Fruit fly (Drosophila melanogaster): ENCODE data around the gene Marf.

Gene Marf

DNA sequence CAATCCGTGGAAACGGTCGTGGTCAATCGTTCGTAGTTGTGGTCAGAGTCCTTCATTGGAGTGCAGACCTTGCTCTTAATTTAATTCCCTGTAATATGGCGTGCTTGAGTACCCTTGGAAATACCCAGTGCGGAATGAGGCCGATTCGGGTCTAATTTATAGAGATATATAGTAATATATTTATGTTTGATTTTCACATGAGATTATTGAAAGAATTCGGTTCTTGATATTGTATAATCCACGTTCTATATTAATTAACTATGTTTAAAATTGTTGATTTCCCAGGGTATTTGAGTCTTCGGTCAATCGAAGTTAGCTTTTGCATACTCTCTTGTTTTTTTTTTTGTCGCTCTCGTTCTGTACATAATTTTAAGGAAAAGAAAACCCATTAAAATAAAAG lies 22.4 kb upstream of the Marf start:
- TF ChIP-seq ttk (optimal IDR thresholded peaks at IDR 0.05) (no peak), psq (optimal IDR thresholded peaks at IDR 0.05) (no peak), Sin3A (optimal IDR thresholded peaks at IDR 0.05) (no peak), insv (optimal IDR thresholded peaks at IDR 0.05) (no peak), h (optimal IDR thresholded peaks at IDR 0.05) (no peak), Myc (optimal IDR thresholded peaks at IDR 0.05) (no peak)

DNA sequence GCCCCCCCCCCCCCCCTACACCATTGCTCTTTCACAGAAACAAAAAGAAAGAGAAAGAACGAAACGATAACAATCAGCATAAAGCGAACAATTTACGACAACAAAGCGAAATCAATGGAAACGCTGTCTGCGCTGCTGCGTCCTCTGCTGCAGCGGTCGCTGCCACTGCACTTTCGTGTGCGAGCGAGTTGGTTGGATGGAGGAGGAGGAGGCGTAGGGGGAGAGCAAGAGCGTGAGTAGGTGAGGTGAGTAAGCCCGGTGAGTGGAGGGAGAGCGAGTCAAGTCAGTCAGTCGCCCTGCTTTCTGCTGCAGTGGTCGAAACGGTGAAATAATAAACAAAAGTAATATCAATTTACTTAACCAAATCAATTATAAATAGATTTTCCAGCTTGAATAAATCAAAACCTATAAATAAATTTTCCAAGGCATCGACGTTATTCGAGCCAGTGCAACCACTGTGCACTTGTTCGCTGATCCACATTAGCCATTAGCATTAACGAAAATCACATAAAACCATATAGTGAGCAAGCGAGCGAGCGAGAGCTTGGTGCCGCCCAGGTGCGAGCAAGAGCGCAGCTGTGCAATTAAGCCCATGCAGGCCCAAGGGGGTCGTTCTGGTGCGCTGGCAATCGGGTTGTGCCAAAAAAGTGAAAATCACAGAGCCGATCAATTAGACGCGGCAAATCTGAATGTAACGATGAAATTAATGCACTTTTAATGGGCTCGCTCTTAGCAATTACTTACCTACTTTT lies 21.8 kb upstream of the Marf start:
- TF ChIP-seq h (optimal IDR thresholded peaks at IDR 0.05) (no peak), insv (optimal IDR thresholded peaks at IDR 0.05) (no peak), ttk (optimal IDR thresholded peaks at IDR 0.05) (no peak), psq (optimal IDR thresholded peaks at IDR 0.05) (no peak), Myc (optimal IDR thresholded peaks at IDR 0.05) (no peak), Sin3A (optimal IDR thresholded peaks at IDR 0.05) (no peak)

DNA sequence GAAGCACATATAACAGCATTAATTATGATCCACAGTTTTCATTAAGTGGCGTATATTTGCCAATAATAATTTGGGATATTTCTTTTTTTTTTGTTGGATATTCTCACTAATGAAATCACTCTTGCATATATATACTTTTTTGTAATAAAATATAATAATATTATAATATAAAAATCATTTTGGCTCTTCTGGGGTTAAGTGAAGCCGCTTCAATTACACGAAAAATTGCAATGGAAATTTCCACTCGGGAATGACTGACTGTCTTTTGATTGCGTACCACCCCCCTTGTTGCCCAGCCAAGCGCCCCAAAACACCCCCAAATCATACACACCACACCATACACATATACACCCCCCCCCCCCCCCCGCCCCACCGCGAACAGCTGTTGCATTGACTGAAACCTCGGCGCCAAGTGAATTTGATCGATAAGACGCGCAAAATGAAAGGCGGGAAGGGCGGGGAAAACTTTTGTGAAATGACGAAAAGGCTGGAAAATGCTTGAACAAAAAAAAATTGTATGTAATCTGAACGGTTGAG lies 21.1 kb upstream of the Marf start:
- TF ChIP-seq psq (optimal IDR thresholded peaks at IDR 0.05) (no peak), Myc (optimal IDR thresholded peaks at IDR 0.05) (no peak), Sin3A (optimal IDR thresholded peaks at IDR 0.05) (no peak), h (optimal IDR thresholded peaks at IDR 0.05) (no peak), insv (optimal IDR thresholded peaks at IDR 0.05) (no peak), ttk (optimal IDR thresholded peaks at IDR 0.05) (no peak)

DNA sequence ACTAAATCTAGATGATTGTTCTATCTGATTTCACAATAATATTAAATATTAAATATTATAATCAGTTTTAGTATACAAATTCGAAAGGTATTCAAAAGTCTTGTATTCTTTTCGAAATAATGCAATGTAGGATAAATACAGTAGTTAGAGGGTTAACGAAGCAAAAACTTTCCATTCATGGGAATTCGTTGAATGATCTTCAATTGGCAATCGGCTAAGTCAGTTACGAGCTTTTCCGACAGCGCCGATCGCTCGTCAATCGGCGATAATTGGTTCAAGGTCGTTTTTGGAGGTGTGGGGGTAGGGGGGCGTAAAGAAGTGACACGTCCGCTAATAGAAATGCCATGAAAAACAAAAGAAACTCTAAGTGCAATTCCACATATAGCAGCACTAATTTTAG lies 19.6 kb upstream of the Marf start:
- TF ChIP-seq Myc (optimal IDR thresholded peaks at IDR 0.05) = no peak
- TF ChIP-seq psq (optimal IDR thresholded peaks at IDR 0.05) = no peak
- TF ChIP-seq h (optimal IDR thresholded peaks at IDR 0.05) = no peak
- TF ChIP-seq ttk (optimal IDR thresholded peaks at IDR 0.05) = no peak
- no peak for TF ChIP-seq Sin3A (optimal IDR thresholded peaks at IDR 0.05)
- TF ChIP-seq insv (optimal IDR thresholded peaks at IDR 0.05) = no peak

DNA sequence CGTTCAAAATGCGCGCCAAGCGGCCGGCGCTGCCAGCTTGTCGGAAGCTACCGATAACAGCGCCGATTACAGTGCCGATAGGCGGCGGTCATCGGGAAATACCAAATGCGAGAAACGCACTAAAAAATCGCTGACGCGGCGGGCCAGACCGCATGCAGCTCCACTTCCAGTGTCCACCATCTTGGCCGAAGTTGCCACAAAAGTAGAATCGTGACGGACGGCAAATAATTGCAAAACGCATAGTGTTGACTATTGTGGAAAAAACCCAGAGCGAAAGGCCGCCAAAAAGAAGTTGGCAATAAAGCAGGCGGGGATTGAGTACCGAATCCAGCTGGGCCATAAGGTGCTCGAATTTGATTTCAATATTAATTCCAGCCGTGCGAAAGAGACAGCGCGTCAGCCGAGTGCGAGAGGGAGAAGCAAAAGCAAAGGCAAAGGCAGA lies 18.8 kb upstream of the Marf start, which contains the start of gene CG3847:
Gene CG3847 (plus strand): TSS at position 178 of the 442 bp plus-strand sequence.
- TF ChIP-seq psq (optimal IDR thresholded peaks at IDR 0.05) (no peak), insv (optimal IDR thresholded peaks at IDR 0.05) (no peak), ttk (optimal IDR thresholded peaks at IDR 0.05) (no peak), h (optimal IDR thresholded peaks at IDR 0.05) (no peak), Myc (optimal IDR thresholded peaks at IDR 0.05) (no peak), Sin3A (optimal IDR thresholded peaks at IDR 0.05) (no peak)

DNA sequence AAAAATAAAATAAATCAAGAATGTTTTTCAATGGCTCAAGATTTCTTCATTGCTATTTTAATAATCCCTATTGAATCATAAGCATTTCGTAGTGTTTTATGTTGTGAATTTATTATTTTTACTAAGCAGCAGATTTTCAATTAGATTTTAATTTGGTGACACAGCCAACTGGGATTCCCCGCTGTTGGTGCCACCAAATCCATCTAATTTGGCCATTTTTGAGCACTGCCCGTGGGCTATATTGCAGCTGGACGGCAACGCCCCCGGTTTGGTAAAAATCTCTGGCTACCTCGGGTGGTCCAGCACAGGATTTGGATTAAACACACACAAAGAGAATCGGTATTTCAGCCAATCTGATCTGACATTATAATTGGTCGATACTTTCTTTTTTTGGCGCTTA lies 16.5 kb upstream of the Marf start:
- TF ChIP-seq ttk (optimal IDR thresholded peaks at IDR 0.05) (no peak), psq (optimal IDR thresholded peaks at IDR 0.05) (no peak), Sin3A (optimal IDR thresholded peaks at IDR 0.05) (no peak)

DNA sequence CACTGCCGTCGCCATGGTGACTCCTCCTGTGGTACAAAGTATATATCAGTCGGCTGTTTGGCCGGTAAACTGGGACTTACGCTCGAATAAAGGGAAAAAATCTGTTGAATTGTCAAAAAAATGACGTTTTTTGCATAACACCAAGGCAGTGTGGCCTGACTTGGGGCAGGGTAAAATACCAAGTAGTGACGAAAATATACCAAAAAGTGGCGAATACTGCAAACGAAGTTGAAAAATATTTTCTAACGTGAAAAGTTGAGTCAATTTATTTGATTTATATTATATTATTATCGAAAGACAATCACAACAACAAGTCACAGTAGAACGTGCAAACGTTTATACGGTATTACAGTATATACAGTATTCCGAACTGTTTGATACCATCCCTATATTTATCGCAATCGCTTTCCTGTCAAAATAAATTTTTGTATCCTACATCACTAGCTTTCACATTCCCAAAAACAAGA lies 15.5 kb upstream of the Marf start, which contains the start of the genes ND-B16.6 and kdn:
Gene ND-B16.6 (minus strand): TSS at position 189 of the 467 bp plus-strand sequence.
Gene kdn (plus strand): TSS at position 417 of the 467 bp plus-strand sequence.
- TF ChIP-seq Myc (optimal IDR thresholded peaks at IDR 0.05) = no peak
- no peak for TF ChIP-seq ttk (optimal IDR thresholded peaks at IDR 0.05)
- no peak for TF ChIP-seq Sin3A (optimal IDR thresholded peaks at IDR 0.05)
- TF ChIP-seq insv (optimal IDR thresholded peaks at IDR 0.05) = no peak
- no peak for TF ChIP-seq psq (optimal IDR thresholded peaks at IDR 0.05)
- no peak for TF ChIP-seq h (optimal IDR thresholded peaks at IDR 0.05)

DNA sequence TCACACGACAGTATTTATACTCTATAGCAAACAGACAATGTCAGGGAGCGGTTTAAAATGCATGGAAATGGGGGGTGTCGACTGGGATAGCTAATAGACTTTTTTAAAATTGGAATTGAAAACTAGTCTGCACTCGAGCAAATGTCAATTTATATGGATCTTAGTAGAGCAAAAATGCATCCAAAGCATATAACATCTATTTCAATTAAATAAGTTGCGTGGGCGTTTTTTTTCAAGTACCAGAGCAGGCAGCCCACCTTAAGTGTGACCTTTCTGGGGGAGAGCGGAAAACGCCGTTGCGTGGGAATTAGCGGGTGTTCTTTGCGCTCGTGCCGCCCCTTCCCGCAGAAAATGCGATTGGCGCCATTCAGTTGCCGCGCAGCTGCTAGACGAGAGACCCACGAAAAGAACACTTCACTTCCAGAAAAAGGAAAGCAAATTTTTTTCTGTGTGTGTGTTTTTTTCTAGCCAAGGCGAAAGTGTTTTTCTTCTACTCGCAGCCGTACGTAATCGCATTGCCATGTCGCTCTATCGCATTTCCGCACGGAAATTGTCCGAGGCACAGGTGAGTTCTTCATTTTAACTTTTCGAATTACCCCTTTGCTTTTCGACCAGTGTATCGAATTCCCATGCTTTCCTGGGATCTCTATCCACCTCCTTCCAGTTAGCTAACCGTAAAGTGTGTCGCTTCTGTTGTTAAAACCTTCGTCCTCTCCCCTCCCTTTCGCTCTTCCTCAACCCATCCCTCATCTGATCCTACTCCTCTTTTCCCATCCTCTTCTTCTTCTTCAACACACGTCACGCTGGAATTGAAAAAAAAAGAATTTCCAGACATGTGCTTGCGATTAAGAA lies 13.6 kb upstream of the Marf start:
- TF ChIP-seq h (optimal IDR thresholded peaks at IDR 0.05) = no peak

DNA sequence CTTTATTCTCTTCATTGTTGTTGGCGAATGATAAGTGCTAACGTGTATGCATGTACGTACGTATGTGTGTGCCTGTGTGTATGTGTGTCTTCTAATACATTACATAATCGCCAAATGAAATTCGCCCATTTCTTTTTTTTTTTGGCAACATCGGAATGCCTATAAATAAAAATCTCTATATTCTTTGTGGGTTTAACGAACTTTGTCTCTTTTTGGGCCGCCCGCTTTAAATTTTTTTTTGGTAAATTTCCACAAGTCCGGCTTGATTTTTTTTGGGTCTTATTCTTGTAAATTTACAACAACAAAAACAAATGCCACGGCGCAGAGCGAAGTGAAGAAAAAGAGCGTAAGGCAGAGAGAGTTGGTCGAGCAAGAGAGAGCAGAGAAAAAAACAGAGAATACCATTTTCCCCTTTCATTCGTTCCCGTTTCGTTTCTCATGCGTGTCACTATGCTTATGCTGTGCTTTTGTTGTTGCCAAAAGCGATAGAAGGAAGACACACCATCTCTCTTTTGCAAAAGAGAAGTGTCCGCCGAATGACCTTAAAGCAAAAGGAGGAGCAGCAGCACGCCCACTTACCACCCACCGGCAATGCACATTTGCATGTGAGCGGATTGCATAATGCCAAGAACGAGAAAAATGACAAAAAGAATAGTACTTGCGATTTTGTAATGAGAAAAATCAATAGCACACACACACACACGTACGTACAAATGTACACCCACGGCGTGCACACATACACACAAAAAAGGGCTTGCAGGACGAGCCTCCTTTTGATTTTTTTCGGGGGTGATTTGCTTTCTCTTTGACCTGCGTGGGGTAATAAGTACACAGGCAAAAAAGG lies 12.8 kb upstream of the Marf start:
- TF ChIP-seq ttk (optimal IDR thresholded peaks at IDR 0.05) (no peak), insv (optimal IDR thresholded peaks at IDR 0.05) (no peak), psq (optimal IDR thresholded peaks at IDR 0.05) (no peak), h (optimal IDR thresholded peaks at IDR 0.05) (no peak), Sin3A (optimal IDR thresholded peaks at IDR 0.05) (no peak), Myc (optimal IDR thresholded peaks at IDR 0.05) (no peak)

DNA sequence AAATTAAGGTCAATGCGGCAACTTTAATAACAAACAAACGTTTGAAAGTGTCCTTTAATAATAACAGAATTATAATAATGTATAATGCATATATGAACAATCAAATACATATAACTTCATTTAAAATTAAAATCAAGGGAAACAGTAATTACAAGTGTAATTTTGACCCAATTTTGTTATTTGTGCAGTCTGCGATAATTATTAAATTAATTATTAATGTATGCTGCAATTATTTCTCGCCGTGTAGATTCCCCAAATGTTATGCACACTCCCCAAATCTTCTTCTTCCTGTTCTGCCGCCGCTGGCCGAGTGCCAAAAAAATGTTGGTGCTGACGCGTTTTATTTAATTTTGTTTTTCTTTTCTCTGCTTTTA lies 12.1 kb upstream of the Marf start:
- TF ChIP-seq ttk (optimal IDR thresholded peaks at IDR 0.05) = no peak
- no peak for TF ChIP-seq psq (optimal IDR thresholded peaks at IDR 0.05)
- TF ChIP-seq insv (optimal IDR thresholded peaks at IDR 0.05) = no peak
- no peak for TF ChIP-seq Sin3A (optimal IDR thresholded peaks at IDR 0.05)
- TF ChIP-seq Myc (optimal IDR thresholded peaks at IDR 0.05) = no peak
- TF ChIP-seq h (optimal IDR thresholded peaks at IDR 0.05) = no peak

DNA sequence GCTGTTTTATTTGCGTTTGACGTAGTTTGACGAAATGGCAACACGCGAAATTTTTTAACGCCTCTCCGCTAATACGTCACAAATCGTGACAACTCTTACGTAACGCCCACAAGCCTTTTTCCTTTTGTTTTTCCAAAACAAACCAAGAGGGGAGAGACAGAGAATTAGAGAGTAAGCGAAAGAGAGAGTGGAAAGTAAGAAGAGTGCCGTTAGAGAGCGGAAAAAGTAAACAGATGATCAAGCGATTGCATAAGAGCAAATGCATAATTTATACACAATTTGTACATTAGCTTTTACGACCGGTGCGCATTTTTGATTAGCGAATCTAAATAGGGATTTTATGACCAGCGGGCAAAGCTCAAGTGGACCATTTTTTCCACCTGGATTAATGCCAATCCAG lies 11.6 kb upstream of the Marf start:
- TF ChIP-seq ttk (optimal IDR thresholded peaks at IDR 0.05) = no peak

All from Kc167 (cell line).